Worm (Caenorhabditis elegans) whole organism, L3 larva: Measurements from ENCODE around the gene tcl-2.

Source experiments
- ama-1 ChIP-seq: fragments of 150-350 bp; optimal IDR thresholded peaks from 2 replicates; lab custom pipeline; 2018
- fkh-2 ChIP-seq: fragments of 150-350 bp; optimal IDR thresholded peaks from 2 replicates; lab custom pipeline; 2014; ENCODE audit warnings: missing biosample characterization, missing genetic modification reagents, missing genetic modification characterization
- mml-1 ChIP-seq: fragments of 150-350 bp; sonication (generic microtip); optimal IDR thresholded peaks from 3 replicates; lab custom pipeline; 2014; ENCODE audit warnings: missing biosample characterization, missing genetic modification characterization
- nhr-12 ChIP-seq: fragments of 150-350 bp; optimal IDR thresholded peaks from 2 replicates; lab custom pipeline; 2014; ENCODE audit warnings: missing biosample characterization, missing genetic modification characterization
- nhr-237 ChIP-seq: fragments of 150-350 bp; optimal IDR thresholded peaks from 2 replicates; lab custom pipeline; 2014; ENCODE audit warnings: missing biosample characterization, missing genetic modification characterization
- nhr-43 ChIP-seq: sonication (generic microtip); optimal IDR thresholded peaks from 2 replicates; lab custom pipeline; 2016; ENCODE audit warnings: mild to moderate bottlenecking, missing genetic modification characterization, missing compliant biosample characterization; ENCODE audit not compliant: poor library complexity, severe bottlenecking
- nhr-77 ChIP-seq: fragments of 150-350 bp; optimal IDR thresholded peaks from 2 replicates; lab custom pipeline; 2014; ENCODE audit warnings: missing biosample characterization, missing genetic modification characterization
- pha-4 ChIP-seq: fragments of 150-350 bp; optimal IDR thresholded peaks from 2 replicates; lab custom pipeline; 2014; ENCODE audit warnings: missing biosample characterization, missing genetic modification reagents, missing genetic modification characterization
- ztf-11 ChIP-seq: fragments of 150-350 bp; optimal IDR thresholded peaks from 2 replicates; lab custom pipeline; 2014; ENCODE audit warnings: missing biosample characterization, missing genetic modification characterization

ce11 chrIV:202921-203652, 24.2 kb downstream of the tcl-2 start, which contains the start of gene gfrp-1:
- TF ChIP-seq ama-1 (lab: Kevin White, UChicago) (no peak), fkh-2 (tag; lab: Kevin White, UChicago) (no peak), nhr-237 (no peak), mml-1 (no peak), ztf-11 (tag; lab: Kevin White, UChicago) (no peak), nhr-43 (tag; lab: Kevin White, UChicago) (no peak), nhr-12 (tag; lab: Kevin White, UChicago) (no peak), nhr-77 (tag; lab: Kevin White, UChicago) (no peak), pha-4 (no peak)
